Worm (Caenorhabditis elegans): ENCODE measurements around the gene set-30.

- no peak for TF ChIP-seq nhr-179 (tag; optimal IDR thresholded peaks at IDR 0.05)
- no peak for TF ChIP-seq pha-4 (tag; optimal IDR thresholded peaks at IDR 0.05)
- no peak for TF ChIP-seq nhr-90 (tag; optimal IDR thresholded peaks at IDR 0.05)
- TF ChIP-seq Y67H2A.10 (GFP tag; conservative IDR thresholded peaks at IDR 0.05), result no peak
- TF ChIP-seq ama-1 (optimal IDR thresholded peaks at IDR 0.05), result no peak
- no peak for TF ChIP-seq ama-1 (GFP tag; optimal IDR thresholded peaks at IDR 0.05)
- no peak for TF ChIP-seq nhr-80 (tag; optimal IDR thresholded peaks at IDR 0.05)
Measured at ce11 chrX:4976530-4976929, 22.5 kb upstream of the set-30 start, which contains the start of gene lfi-1.

Data from whole organism, young adult.